Fruit fly (Drosophila melanogaster): ENCODE measurements around the gene alpha-Man-Ib.
A peak's percentile ranks its signal among the peaks of the same experiment; 100 is the strongest.

alpha-Man-Ib gene

dm6 chr3R:29089662-29090007, 23.0 kb downstream of the alpha-Man-Ib start (continued):
- TF ChIP-seq CG15269 (tag; optimal IDR thresholded peaks at IDR 0.05) (no peak), so (GFP tag; IDR thresholded peaks at IDR 0.05) (no peak), fu2 (GFP tag; optimal IDR thresholded peaks at IDR 0.05) (no peak), schlank (tag; optimal IDR thresholded peaks at IDR 0.05) (no peak), MTF-1 (GFP tag; optimal IDR thresholded peaks at IDR 0.05; ENCODE audit: borderline replicate concordance) (no peak), vvl (GFP tag; IDR thresholded peaks at IDR 0.05) (peak; percentile 51), CG15514 (GFP tag; optimal IDR thresholded peaks at IDR 0.05) (peak; percentile 41), B-H2 (GFP tag; optimal IDR thresholded peaks at IDR 0.05) (no peak), peb (GFP tag; IDR thresholded peaks at IDR 0.05) (peak; percentile 43; the same call in 1 of the 2 replicates), CG9727 (GFP tag; optimal IDR thresholded peaks at IDR 0.05) (peak; percentile 20), Jarid2 (GFP tag; optimal IDR thresholded peaks at IDR 0.05) (peak; percentile 33), ERR (GFP tag; optimal IDR thresholded peaks at IDR 0.05) (no peak), CG10565 (GFP tag; optimal IDR thresholded peaks at IDR 0.05) (no peak), CG1792 (GFP tag; optimal IDR thresholded peaks at IDR 0.05) (no peak), CG5953 (GFP tag; IDR thresholded peaks at IDR 0.05) (no peak), chinmo (GFP tag; IDR thresholded peaks at IDR 0.05; ENCODE audit: partially characterized antibody) (no peak), CG2116 (GFP tag; optimal IDR thresholded peaks at IDR 0.05) (no peak), CG3847 (GFP tag; IDR thresholded peaks at IDR 0.05) (no peak), CG14441 (GFP tag; IDR thresholded peaks at IDR 0.05) (peak; percentile 30; the same call in 1 of the 2 replicates), CG2199 (GFP tag; IDR thresholded peaks at IDR 0.05) (no peak), CG12942 (GFP tag; optimal IDR thresholded peaks at IDR 0.05) (no peak), salm (tag; optimal IDR thresholded peaks at IDR 0.05) (no peak), tx (GFP tag; optimal IDR thresholded peaks at IDR 0.05) (no peak), CG32767 (GFP tag; IDR thresholded peaks at IDR 0.05) (no peak; the same call in 1 of the 2 replicates), dan (GFP tag; IDR thresholded peaks at IDR 0.05) (no peak), toy (GFP tag; IDR thresholded peaks at IDR 0.05) (no peak), CG7987 (GFP tag; optimal IDR thresholded peaks at IDR 0.05) (no peak), CG13894 (tag; optimal IDR thresholded peaks at IDR 0.05) (no peak), CG10654 (GFP tag; optimal IDR thresholded peaks at IDR 0.05) (no peak), CG32532 (GFP tag; IDR thresholded peaks at IDR 0.05) (peak; percentile 67), stc (GFP tag; IDR thresholded peaks at IDR 0.05) (peak; percentile 21; the same call in 1 of the 2 replicates), CG13287 (GFP tag; IDR thresholded peaks at IDR 0.05; ENCODE audit: partially characterized antibody) (no peak), CG1832 (GFP tag; optimal IDR thresholded peaks at IDR 0.05) (no peak), sens (GFP tag) (no peak), hth (optimal IDR thresholded peaks at IDR 0.05) (no peak), wdn (GFP tag; IDR thresholded peaks at IDR 0.05) (no peak), Doc2 (GFP tag; IDR thresholded peaks at IDR 0.05) (no peak; the same call in 1 of the 2 replicates), fd3F (GFP tag; optimal IDR thresholded peaks at IDR 0.05) (no peak), CG11504 (tag; optimal IDR thresholded peaks at IDR 0.05) (peak; percentile 72), CG4424 (GFP tag; optimal IDR thresholded peaks at IDR 0.05) (peak; percentile 43), sc (optimal IDR thresholded peaks at IDR 0.05) (no peak), sc (GFP tag; optimal IDR thresholded peaks at IDR 0.05) (no peak), tap (tag; optimal IDR thresholded peaks at IDR 0.05) (no peak), wek (GFP tag; optimal IDR thresholded peaks at IDR 0.05) (no peak), CG7839 (tag; optimal IDR thresholded peaks at IDR 0.05) (peak; percentile 35), CG4328 (GFP tag; optimal IDR thresholded peaks at IDR 0.05) (no peak), br (optimal IDR thresholded peaks at IDR 0.05) (no peak), CG12236 (GFP tag; optimal IDR thresholded peaks at IDR 0.05) (no peak), CG17912 (GFP tag; optimal IDR thresholded peaks at IDR 0.05) (no peak), chm (GFP tag; IDR thresholded peaks at IDR 0.05) (no peak), CG8478 (optimal IDR thresholded peaks at IDR 0.05) (no peak), HLHmδ (GFP tag; optimal IDR thresholded peaks at IDR 0.05) (no peak), gsb (GFP tag; IDR thresholded peaks at IDR 0.05) (peak; percentile 25; the same call in 1 of the 2 replicates)
